Fruit fly (Drosophila melanogaster): ENCODE measurements around the gene CycT.

Gene CycT

dm6 chr3L:17576886-17577271, 19.3 kb upstream of the CycT start:
- TF ChIP-seq tio (GFP tag; optimal IDR thresholded peaks at IDR 0.05) (no peak), bsh (GFP tag; optimal IDR thresholded peaks at IDR 0.05) (peak in 1 of 2 experiments; percentile 18)

DNA sequence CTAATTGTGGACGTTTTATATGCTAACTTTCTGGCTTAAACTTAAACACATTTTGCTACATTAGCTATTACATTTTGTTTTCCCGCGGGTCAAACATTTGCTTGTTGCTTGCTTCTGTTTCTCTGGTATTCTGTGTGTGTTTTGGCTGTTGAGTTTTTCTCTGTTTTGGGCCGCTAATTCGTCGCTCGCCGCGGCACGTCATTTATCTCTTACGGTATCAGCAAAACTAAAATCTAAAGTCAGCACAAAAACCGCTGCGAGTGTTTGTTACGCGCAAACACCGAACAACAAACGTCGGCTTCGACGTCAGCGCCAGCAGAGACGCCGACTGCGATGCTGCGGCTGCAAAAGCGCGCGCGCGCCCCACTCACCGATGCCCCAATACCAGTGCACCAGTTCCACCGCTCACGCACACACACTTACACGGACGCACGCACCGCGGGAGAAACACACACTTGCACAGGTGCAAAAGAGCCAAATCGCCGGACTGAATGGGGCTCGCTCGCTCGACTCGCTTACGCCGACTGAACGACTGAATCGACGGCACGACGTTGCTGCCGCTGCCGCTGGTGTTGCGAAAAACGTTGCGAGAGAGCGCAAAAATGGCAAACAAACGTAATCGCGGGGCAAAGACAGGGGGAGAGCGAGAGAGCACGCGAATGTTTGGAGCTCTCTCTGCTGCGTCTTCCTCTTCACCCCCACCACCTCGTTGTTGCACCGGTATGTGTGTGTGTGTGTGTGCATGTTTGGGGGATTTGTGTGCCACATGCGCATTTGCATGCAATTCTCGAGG, 18.7 kb upstream of the CycT start:
- TF ChIP-seq Hr51 (GFP tag; optimal IDR thresholded peaks at IDR 0.05) (no peak), CG4404 (GFP tag; IDR thresholded peaks at IDR 0.05) (no peak), crp (GFP tag; optimal IDR thresholded peaks at IDR 0.05) (no peak), tio (GFP tag; optimal IDR thresholded peaks at IDR 0.05) (no peak), H2.0 (GFP tag; IDR thresholded peaks at IDR 0.05) (0 out of 2 replicates have a peak, but pooled peaks have one; percentile 15), Hmr (GFP tag; optimal IDR thresholded peaks at IDR 0.05) (no peak), abd-A (tag; optimal IDR thresholded peaks at IDR 0.05) (no peak), CG7839 (tag; optimal IDR thresholded peaks at IDR 0.05) (no peak), z (GFP tag; IDR thresholded peaks at IDR 0.05) (no peak), bbx (GFP tag; IDR thresholded peaks at IDR 0.05; ENCODE audit: partially characterized antibody) (no peak), cg (GFP tag; optimal IDR thresholded peaks at IDR 0.05) (peak; percentile 95), sc (optimal IDR thresholded peaks at IDR 0.05) (no peak), sc (GFP tag; optimal IDR thresholded peaks at IDR 0.05) (no peak), sd (tag; optimal IDR thresholded peaks at IDR 0.05) (peak; percentile 23), Gug (GFP tag; IDR thresholded peaks at IDR 0.05) (no peak), Elba2 (GFP tag; optimal IDR thresholded peaks at IDR 0.05) (no peak), esg (GFP tag; conservative IDR thresholded peaks at IDR 0.05) (no peak), CG34422 (GFP tag; IDR thresholded peaks at IDR 0.05) (peak; percentile 32; the same call in 1 of the 3 replicates), Adf1 (GFP tag; IDR thresholded peaks at IDR 0.05) (peak; percentile 97), C15 (GFP tag; IDR thresholded peaks at IDR 0.05) (no peak), kni (GFP tag; optimal IDR thresholded peaks at IDR 0.05) (peak; percentile 41), crol (GFP tag; IDR thresholded peaks at IDR 0.05) (peak; percentile 64; the same call in 1 of the 2 replicates), her (GFP tag; optimal IDR thresholded peaks at IDR 0.05) (peak; percentile 18), CG8478 (optimal IDR thresholded peaks at IDR 0.05) (peak; percentile 95), CG10321 (GFP tag; IDR thresholded peaks at IDR 0.05) (no peak), Mrtf (GFP tag; IDR thresholded peaks at IDR 0.05) (no peak), Dll (GFP tag; IDR thresholded peaks at IDR 0.05; ENCODE audit: partially characterized antibody) (peak; percentile 37; the same call in 1 of the 4 replicates), Eip74EF (GFP tag; optimal IDR thresholded peaks at IDR 0.05) (peak in 1 of 2 experiments; percentile 77), Pdp1 (GFP tag; optimal IDR thresholded peaks at IDR 0.05) (peak in 1 of 2 experiments; percentile 57), rib (GFP tag; IDR thresholded peaks at IDR 0.05) (peak; percentile 77), D (optimal IDR thresholded peaks at IDR 0.05) (no peak), D (GFP tag; optimal IDR thresholded peaks at IDR 0.05) (no peak), chinmo (GFP tag; IDR thresholded peaks at IDR 0.05; ENCODE audit: partially characterized antibody) (peak; percentile 97), ftz-f1 (GFP tag; optimal IDR thresholded peaks at IDR 0.05) (peak; percentile 71), gce (GFP tag; IDR thresholded peaks at IDR 0.05) (no peak), CG12769 (tag; optimal IDR thresholded peaks at IDR 0.05) (peak; percentile 25), Scr (GFP tag; IDR thresholded peaks at IDR 0.05; ENCODE audit: partially characterized antibody) (peak; percentile 12; the same call in 1 of the 2 replicates), sna (GFP tag; IDR thresholded peaks at IDR 0.05; ENCODE audit: partially characterized antibody) (peak; percentile 61; the same call in 1 of the 2 replicates), ATbp (GFP tag; optimal IDR thresholded peaks at IDR 0.05) (peak; percentile 34), Nf-YB (GFP tag; optimal IDR thresholded peaks at IDR 0.05) (no peak), CG3163 (GFP tag; optimal IDR thresholded peaks at IDR 0.05) (peak; percentile 47), CG2116 (GFP tag; optimal IDR thresholded peaks at IDR 0.05) (peak; percentile 24), BtbVII (GFP tag; optimal IDR thresholded peaks at IDR 0.05) (no peak), unc-4 (GFP tag; IDR thresholded peaks at IDR 0.05; ENCODE audit: partially characterized antibody) (no peak), CG34224 (GFP tag; IDR thresholded peaks at IDR 0.05; ENCODE audit: partially characterized antibody) (0 out of 3 replicates have a peak, but pooled peaks have one; percentile 31)
